Fruit fly (Drosophila melanogaster): ENCODE data around the gene RabGGTb.

Gene RabGGTb

dm6 chr2L:2888859-2889443 lies 10.0 kb downstream of the RabGGTb start (continued):
- no peak for TF ChIP-seq Drgx (GFP tag; IDR thresholded peaks at IDR 0.05)
- TF ChIP-seq B-H2 (GFP tag; optimal IDR thresholded peaks at IDR 0.05): no peak
- TF ChIP-seq CG2120 (GFP tag; optimal IDR thresholded peaks at IDR 0.05): no peak
- peak; percentile 45 for TF ChIP-seq CG8924 (tag; optimal IDR thresholded peaks at IDR 0.05)
- no peak for TF ChIP-seq CG1602 (GFP tag; optimal IDR thresholded peaks at IDR 0.05)
- peak; percentile 88 for TF ChIP-seq pros (GFP tag; optimal IDR thresholded peaks at IDR 0.05)
- TF ChIP-seq CG12769 (tag; optimal IDR thresholded peaks at IDR 0.05): peak; percentile 34
- TF ChIP-seq ac (GFP tag; optimal IDR thresholded peaks at IDR 0.05): peak; percentile 63
- TF ChIP-seq MBD-R2 (GFP tag; IDR thresholded peaks at IDR 0.05): no peak
- TF ChIP-seq CG3163 (GFP tag; optimal IDR thresholded peaks at IDR 0.05): peak; percentile 64
- no peak for TF ChIP-seq Rfx (GFP tag; IDR thresholded peaks at IDR 0.05)
- peak; percentile 34 for TF ChIP-seq zen (tag; optimal IDR thresholded peaks at IDR 0.05)
- no peak for TF ChIP-seq Dad (GFP tag; optimal IDR thresholded peaks at IDR 0.05)
- TF ChIP-seq Spps (tag; optimal IDR thresholded peaks at IDR 0.05): no peak
- TF ChIP-seq CG4360 (GFP tag; IDR thresholded peaks at IDR 0.05): peak; percentile 99
- TF ChIP-seq Fer3 (tag; optimal IDR thresholded peaks at IDR 0.05): no peak
- peak; percentile 45 for TF ChIP-seq D19A (tag; optimal IDR thresholded peaks at IDR 0.05)
- no peak for TF ChIP-seq Usf (GFP tag; optimal IDR thresholded peaks at IDR 0.05)
- peak; percentile 53 for TF ChIP-seq Blimp-1 (GFP tag; optimal IDR thresholded peaks at IDR 0.05)
- TF ChIP-seq CG8281 (tag; optimal IDR thresholded peaks at IDR 0.05): peak; percentile 91
- TF ChIP-seq NK7.1 (GFP tag; optimal IDR thresholded peaks at IDR 0.05): no peak
- TF ChIP-seq Med (GFP tag): peak; percentile 72
- peak; percentile 24 for TF ChIP-seq nau (GFP tag; optimal IDR thresholded peaks at IDR 0.05)
- no peak for TF ChIP-seq Side (GFP tag; optimal IDR thresholded peaks at IDR 0.05)
- TF ChIP-seq D (optimal IDR thresholded peaks at IDR 0.05): peak; percentile 64
- no peak for TF ChIP-seq D (GFP tag; optimal IDR thresholded peaks at IDR 0.05)
- TF ChIP-seq CG1024 (GFP tag; IDR thresholded peaks at IDR 0.05): no peak
- TF ChIP-seq chinmo (GFP tag; IDR thresholded peaks at IDR 0.05; ENCODE audit: partially characterized antibody): peak; percentile 87; the same call in 2 of the 4 replicates
- 0 out of 2 replicates have a peak, but pooled peaks have one; percentile 14 for TF ChIP-seq chm (GFP tag; IDR thresholded peaks at IDR 0.05)
- no peak for TF ChIP-seq CG10209 (GFP tag; optimal IDR thresholded peaks at IDR 0.05)
- TF ChIP-seq Hr78 (GFP tag; optimal IDR thresholded peaks at IDR 0.05): no peak
- TF ChIP-seq mam (GFP tag; optimal IDR thresholded peaks at IDR 0.05): no peak
- TF ChIP-seq mld (GFP tag; IDR thresholded peaks at IDR 0.05; ENCODE audit: partially characterized antibody): no peak

DNA sequence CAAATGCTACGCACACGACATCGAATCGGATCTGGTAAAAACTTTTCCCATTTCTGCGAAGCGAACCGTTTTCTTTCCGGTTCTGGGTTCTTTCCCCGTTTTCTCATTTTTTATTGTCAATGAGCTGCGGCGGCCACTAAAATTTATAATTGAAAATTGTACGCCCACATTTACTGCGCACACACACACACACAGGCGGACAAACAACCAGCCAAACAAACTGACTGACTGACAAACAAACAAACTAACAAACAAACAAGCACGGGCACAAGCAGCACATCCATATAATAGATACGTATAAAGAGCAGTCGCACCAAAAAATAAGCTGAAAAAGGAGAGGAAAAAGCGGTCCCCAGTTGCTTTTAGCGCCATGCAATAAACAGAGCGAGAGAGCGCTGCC lies 12.3 kb downstream of the RabGGTb start:
- TF ChIP-seq CG1529 (GFP tag; optimal IDR thresholded peaks at IDR 0.05): no peak
- peak; percentile 28 for TF ChIP-seq kni (GFP tag; optimal IDR thresholded peaks at IDR 0.05)
- TF ChIP-seq Adf1 (GFP tag; IDR thresholded peaks at IDR 0.05): no peak
- TF ChIP-seq CG18764 (GFP tag; optimal IDR thresholded peaks at IDR 0.05): no peak
- TF ChIP-seq CG3281 (GFP tag; optimal IDR thresholded peaks at IDR 0.05): no peak
- TF ChIP-seq Nf-YA (GFP tag; IDR thresholded peaks at IDR 0.05): no peak
- TF ChIP-seq MBD-R2 (GFP tag; IDR thresholded peaks at IDR 0.05): no peak
- TF ChIP-seq Bgb (GFP tag; IDR thresholded peaks at IDR 0.05; ENCODE audit: partially characterized antibody): 0 out of 2 replicates have a peak, but pooled peaks have one; percentile 9
- 0 out of 3 replicates have a peak, but pooled peaks have one; percentile 39 for TF ChIP-seq ci (GFP tag; IDR thresholded peaks at IDR 0.05)
- peak; percentile 51 for TF ChIP-seq CG13894 (tag; optimal IDR thresholded peaks at IDR 0.05)
- peak; percentile 2 to 15 for TF ChIP-seq Trl (optimal IDR thresholded peaks at IDR 0.05)
- TF ChIP-seq Trl (GFP tag; optimal IDR thresholded peaks at IDR 0.05): no peak
- TF ChIP-seq Xrp1 (GFP tag; IDR thresholded peaks at IDR 0.05): 0 out of 2 replicates have a peak, but pooled peaks have one; percentile 18
- no peak for TF ChIP-seq CG17361 (GFP tag; IDR thresholded peaks at IDR 0.05)
- peak; percentile 60 for TF ChIP-seq CG5180 (GFP tag; optimal IDR thresholded peaks at IDR 0.05)
- TF ChIP-seq Nf-YB (GFP tag; optimal IDR thresholded peaks at IDR 0.05): no peak
- TF ChIP-seq chm (GFP tag; IDR thresholded peaks at IDR 0.05): 0 out of 2 replicates have a peak, but pooled peaks have one; percentile 23
- no peak for TF ChIP-seq CG30403 (GFP tag; optimal IDR thresholded peaks at IDR 0.05)
- peak; percentile 41 for TF ChIP-seq abd-A (tag; optimal IDR thresholded peaks at IDR 0.05)
- TF ChIP-seq cg (GFP tag; optimal IDR thresholded peaks at IDR 0.05): peak; percentile 45
- TF ChIP-seq Med (GFP tag): peak; percentile 19
- TF ChIP-seq CG4360 (GFP tag; IDR thresholded peaks at IDR 0.05): 0 out of 2 replicates have a peak, but pooled peaks have one; percentile 12

Data from whole organism, embryonic.